Fruit fly (Drosophila melanogaster) whole organism, adult: ENCODE results near the gene Trm1.

Experiments used
- CG11617 ChIP-seq: fragments of 200-800 bp; sonication (Bioruptor generic); optimal IDR thresholded peaks from 2 replicates; lab custom pipeline; 2017; ENCODE audit warnings: mild to moderate bottlenecking, missing biosample characterization, missing genetic modification reagents, missing genetic modification characterization
- CG12768 ChIP-seq: fragments of 200-800 bp; sonication (Bioruptor generic); optimal IDR thresholded peaks from 2 replicates; lab custom pipeline; 2017; ENCODE audit warnings: missing biosample characterization, missing genetic modification characterization, mild to moderate bottlenecking, moderate library complexity, missing genetic modification reagents
- CG14711 ChIP-seq: fragments of 200-800 bp; sonication (Bioruptor generic); optimal IDR thresholded peaks from 2 replicates; lab custom pipeline; 2018; ENCODE audit warnings: missing biosample characterization, mild to moderate bottlenecking, missing genetic modification characterization, moderate library complexity
- CG1620 ChIP-seq: fragments of 200-800 bp; sonication (Bioruptor generic); optimal IDR thresholded peaks from 2 replicates; lab custom pipeline; 2016; ENCODE audit warnings: missing biosample characterization, missing genetic modification characterization
- CG33017 ChIP-seq: fragments of 200-800 bp; sonication (Bioruptor generic); optimal IDR thresholded peaks from 2 replicates; lab custom pipeline; 2018; ENCODE audit warnings: missing biosample characterization, mild to moderate bottlenecking, missing genetic modification characterization, moderate library complexity
- CG5204 ChIP-seq: fragments of 200-800 bp; sonication (Bioruptor generic); optimal IDR thresholded peaks from 2 replicates; lab custom pipeline; 2016; ENCODE audit warnings: missing biosample characterization, missing genetic modification characterization
- CG7045 ChIP-seq: fragments of 200-800 bp; sonication (Bioruptor generic); optimal IDR thresholded peaks from 2 replicates; lab custom pipeline; 2017; ENCODE audit warnings: missing biosample characterization, mild to moderate bottlenecking, missing genetic modification characterization
- CG7101 ChIP-seq: fragments of 200-800 bp; sonication (Bioruptor generic); optimal IDR thresholded peaks from 2 replicates; lab custom pipeline; 2018; ENCODE audit warnings: missing biosample characterization, mild to moderate bottlenecking, missing genetic modification characterization, moderate library complexity
- Clk ChIP-seq: fragments of 200-800 bp; sonication (Bioruptor generic); optimal IDR thresholded peaks from 2 replicates; lab custom pipeline; 2017; ENCODE audit warnings: missing biosample characterization, missing genetic modification characterization
- Crg-1 ChIP-seq: fragments of 200-800 bp; sonication (Bioruptor generic); optimal IDR thresholded peaks from 2 replicates; lab custom pipeline; 2016; ENCODE audit warnings: missing biosample characterization, missing genetic modification characterization
- Hr96 ChIP-seq: fragments of 200-800 bp; sonication (Bioruptor generic); optimal IDR thresholded peaks from 2 replicates; lab custom pipeline; 2016; ENCODE audit warnings: missing biosample characterization, missing genetic modification characterization
- Mnt ChIP-seq: fragments of 200-800 bp; sonication (Bioruptor generic); optimal IDR thresholded peaks from 2 replicates; lab custom pipeline; 2016; ENCODE audit warnings: missing biosample characterization, mild to moderate bottlenecking, missing genetic modification characterization
- bab1 ChIP-seq: fragments of 200-800 bp; sonication (Bioruptor generic); optimal IDR thresholded peaks from 3 replicates; lab custom pipeline; 2019; ENCODE audit warnings: missing biosample characterization, mild to moderate bottlenecking, missing genetic modification characterization, moderate library complexity
- cic ChIP-seq: fragments of 200-800 bp; sonication (Bioruptor generic); optimal IDR thresholded peaks from 2 replicates; lab custom pipeline; 2017; ENCODE audit warnings: missing biosample characterization, mild to moderate bottlenecking, missing genetic modification characterization, moderate library complexity
- cnc ChIP-seq, 2 experiments: fragments of >200 bp; optimal IDR thresholded peaks; 2 replicates each; lab custom pipeline; 2017
- kay ChIP-seq: fragments of 200-800 bp; sonication (Bioruptor generic); peaks from one replicate; lab custom pipeline; 2016; ENCODE audit warnings: missing biosample characterization, missing genetic modification characterization, borderline replicate concordance
- ovo ChIP-seq: fragments of 200-800 bp; sonication (Bioruptor generic); optimal IDR thresholded peaks from 2 replicates; lab custom pipeline; 2016; ENCODE audit warnings: missing biosample characterization, missing genetic modification characterization
- pad ChIP-seq: fragments of 200-800 bp; sonication (Bioruptor generic); optimal IDR thresholded peaks from 3 replicates; lab custom pipeline; 2017; ENCODE audit warnings: missing biosample characterization, missing genetic modification characterization, mild to moderate bottlenecking, moderate library complexity, missing genetic modification reagents
- tj ChIP-seq: fragments of 200-800 bp; sonication (Bioruptor generic); optimal IDR thresholded peaks from 3 replicates; lab custom pipeline; 2017; ENCODE audit warnings: missing biosample characterization, mild to moderate bottlenecking, missing genetic modification characterization, moderate library complexity
- toe ChIP-seq: fragments of 200-800 bp; sonication (Bioruptor generic); optimal IDR thresholded peaks from 2 replicates; lab custom pipeline; 2016; ENCODE audit warnings: missing biosample characterization, missing genetic modification characterization

Gene Trm1

DNA sequence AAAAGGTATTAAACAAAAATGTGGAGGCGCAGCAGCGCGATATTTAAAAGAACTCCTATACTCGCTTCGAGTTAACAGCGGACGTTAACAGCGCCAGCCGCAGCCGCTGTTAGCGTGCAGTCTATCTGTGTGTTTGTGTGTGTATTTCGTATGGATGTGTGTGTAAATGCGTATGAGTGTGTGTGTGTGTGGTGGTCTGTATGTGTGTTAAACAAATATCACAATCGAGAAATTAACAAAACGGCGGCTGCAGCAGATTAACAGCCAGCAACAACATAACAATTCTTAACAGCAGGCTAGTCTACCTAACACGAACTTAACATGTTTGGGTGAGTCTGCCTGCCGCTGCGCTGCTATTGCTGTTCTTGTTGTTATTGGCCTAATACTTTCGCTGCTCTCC lies 29.4 kb downstream of the Trm1 start:
- TF ChIP-seq pad (no peak), cnc (optimal IDR thresholded peaks at IDR 0.05; lab: Kevin White, UChicago) (no peak), CG12768 (GFP tag; lab: Kevin White, UChicago) (peak; percentile 53), toe (GFP tag; lab: Kevin White, UChicago) (no peak), kay (GFP tag; lab: Kevin White, UChicago) (peak; percentile 13), CG11617 (GFP tag; lab: Kevin White, UChicago) (no peak), bab1 (GFP tag; lab: Kevin White, UChicago) (no peak), CG33017 (tag; lab: Kevin White, UChicago) (no peak), CG1620 (GFP tag; lab: Kevin White, UChicago) (no peak), CG5204 (no peak), cic (GFP tag; lab: Kevin White, UChicago) (peak; percentile 47), CG7101 (peak; percentile 2), Crg-1 (GFP tag; lab: Kevin White, UChicago) (no peak), ovo (no peak), tj (GFP tag; lab: Kevin White, UChicago) (no peak), Clk (GFP tag; lab: Kevin White, UChicago) (no peak), Hr96 (GFP tag; lab: Kevin White, UChicago) (no peak), CG7045 (GFP tag; lab: Kevin White, UChicago) (no peak), CG14711 (tag; lab: Kevin White, UChicago) (no peak), Mnt (GFP tag; lab: Kevin White, UChicago) (no peak)

DNA sequence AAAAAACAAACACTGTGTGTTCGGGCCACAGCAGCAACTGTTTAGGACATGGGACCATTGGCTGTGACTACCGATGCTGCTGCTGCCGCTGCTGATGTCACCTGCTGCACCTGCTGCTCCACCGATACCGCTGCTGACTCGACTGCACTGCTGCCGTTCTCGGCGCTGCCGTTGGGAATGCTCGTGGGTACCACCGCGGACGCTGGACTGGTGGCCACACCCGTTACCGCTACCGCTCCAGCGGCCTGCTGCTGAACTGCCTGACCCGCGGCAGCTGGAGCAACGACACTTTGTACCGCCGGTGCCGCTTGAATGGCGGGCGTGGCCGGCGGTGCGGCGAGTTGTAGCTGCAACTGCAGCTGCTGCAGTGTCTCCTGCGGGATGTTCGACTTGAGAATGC lies 29.9 kb downstream of the Trm1 start:
- no peak for TF ChIP-seq tj (GFP tag; lab: Kevin White, UChicago)
- TF ChIP-seq CG7101 = no peak
- TF ChIP-seq CG14711 (tag; lab: Kevin White, UChicago) = no peak
- TF ChIP-seq toe (GFP tag; lab: Kevin White, UChicago) = no peak
- no peak for TF ChIP-seq Crg-1 (GFP tag; lab: Kevin White, UChicago)
- TF ChIP-seq CG5204 = no peak
- TF ChIP-seq CG1620 (GFP tag; lab: Kevin White, UChicago) = no peak
- no peak for TF ChIP-seq ovo
- no peak for TF ChIP-seq bab1 (GFP tag; lab: Kevin White, UChicago)
- TF ChIP-seq pad = no peak
- no peak for TF ChIP-seq CG12768 (GFP tag; lab: Kevin White, UChicago)
- no peak for TF ChIP-seq kay (GFP tag; lab: Kevin White, UChicago)
- TF ChIP-seq Hr96 (GFP tag; lab: Kevin White, UChicago) = no peak
- TF ChIP-seq Mnt (GFP tag; lab: Kevin White, UChicago) = no peak

DNA sequence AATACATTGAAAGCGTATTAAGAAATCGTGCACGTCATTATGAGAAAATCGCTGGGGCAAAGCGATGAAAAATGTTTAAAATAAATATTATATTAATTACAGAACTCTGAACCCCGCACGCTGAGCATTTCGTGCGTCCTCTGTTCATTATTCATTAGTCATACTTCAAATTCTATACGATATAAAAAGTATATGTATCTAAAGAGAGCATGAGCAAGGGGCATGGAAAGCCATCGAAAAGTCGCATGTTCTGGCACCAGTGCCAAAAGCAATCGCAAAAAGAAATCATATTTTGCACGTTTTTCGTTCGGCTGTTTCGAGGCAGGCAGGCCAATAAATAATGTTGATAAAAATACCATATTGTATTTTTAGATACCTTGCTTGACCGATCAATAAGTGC lies 31.4 kb downstream of the Trm1 start:
- TF ChIP-seq CG1620 (GFP tag; lab: Kevin White, UChicago) (no peak), cic (GFP tag; lab: Kevin White, UChicago) (no peak), CG12768 (GFP tag; lab: Kevin White, UChicago) (no peak), CG7045 (GFP tag; lab: Kevin White, UChicago) (no peak), kay (GFP tag; lab: Kevin White, UChicago) (peak; percentile 76), Crg-1 (GFP tag; lab: Kevin White, UChicago) (no peak), pad (no peak)

DNA sequence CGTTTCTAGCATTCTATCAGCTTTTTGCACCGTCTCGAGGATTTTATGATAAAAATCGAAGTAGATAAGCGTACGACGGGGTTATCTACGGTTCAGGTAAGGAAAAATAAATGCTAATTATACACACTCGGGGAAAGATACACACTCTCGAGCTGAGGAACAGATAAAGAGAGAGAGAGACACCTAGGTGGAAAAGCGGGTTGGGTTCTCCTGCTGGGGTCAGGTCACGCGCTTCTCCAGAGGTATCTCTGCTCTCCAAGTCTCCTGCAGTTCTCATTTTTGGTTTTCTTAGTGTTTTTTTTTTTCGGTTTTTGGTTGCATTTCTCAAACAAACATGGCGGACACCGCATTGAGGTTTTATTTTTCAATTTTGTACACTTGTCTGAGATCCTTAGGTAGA lies 32.0 kb downstream of the Trm1 start:
- TF ChIP-seq Hr96 (GFP tag; lab: Kevin White, UChicago) = no peak
- no peak for TF ChIP-seq Crg-1 (GFP tag; lab: Kevin White, UChicago)
- TF ChIP-seq cnc (optimal IDR thresholded peaks at IDR 0.05; lab: Kevin White, UChicago) = no peak

DNA sequence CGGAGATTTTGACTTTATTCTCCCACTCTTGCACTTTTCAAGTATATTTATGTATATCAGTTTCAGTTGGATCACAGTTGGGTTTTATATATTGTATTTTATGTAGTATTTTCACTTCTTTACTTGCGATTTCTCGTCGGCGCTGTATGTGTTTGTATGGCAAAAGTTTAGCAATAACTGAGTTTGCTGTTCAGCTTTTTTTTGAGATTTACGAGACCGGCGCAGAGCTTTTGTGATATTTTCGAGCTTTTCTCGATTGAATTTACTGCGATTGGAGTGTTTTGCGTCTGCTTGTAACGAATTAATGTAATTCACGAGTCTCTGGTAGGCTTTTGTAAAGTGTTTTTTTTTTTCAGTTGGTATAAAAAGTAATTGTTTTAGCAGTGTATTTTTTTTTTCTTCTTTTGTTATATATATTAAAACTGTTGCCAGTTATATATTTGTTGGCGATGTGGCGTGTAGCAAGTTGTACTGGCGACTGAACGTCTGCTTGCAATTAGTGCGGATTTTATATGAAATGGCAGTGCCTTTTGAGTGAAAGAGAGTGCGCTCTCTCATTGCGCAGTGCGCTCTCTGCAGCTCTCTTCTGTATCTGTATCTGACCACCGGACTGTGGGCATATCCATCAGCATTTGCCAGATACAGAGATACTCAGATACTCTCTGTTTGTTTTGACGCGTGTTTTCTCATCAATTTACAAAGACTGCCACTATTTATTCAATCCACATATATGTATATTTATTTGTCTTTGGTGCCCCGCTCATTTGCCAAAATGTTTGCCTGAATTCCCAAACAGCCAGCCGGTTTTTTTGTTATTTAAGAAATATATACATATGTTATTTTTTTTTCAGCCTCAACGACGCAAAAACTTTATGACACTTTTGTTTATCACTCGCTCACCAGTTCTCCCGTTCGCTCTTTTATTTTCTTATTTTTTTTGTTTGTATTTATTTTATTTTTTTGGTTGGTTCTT lies 33.2 kb downstream of the Trm1 start:
- TF ChIP-seq bab1 (GFP tag; lab: Kevin White, UChicago) = peak; percentile 44
- no peak for TF ChIP-seq tj (GFP tag; lab: Kevin White, UChicago)
- TF ChIP-seq kay (GFP tag; lab: Kevin White, UChicago) = peak; percentile 97
- peak; percentile 61 for TF ChIP-seq CG14711 (tag; lab: Kevin White, UChicago)
- peak; percentile 70 for TF ChIP-seq Mnt (GFP tag; lab: Kevin White, UChicago)
- peak; percentile 50 for TF ChIP-seq Hr96 (GFP tag; lab: Kevin White, UChicago)
- TF ChIP-seq toe (GFP tag; lab: Kevin White, UChicago) = peak; percentile 34
- TF ChIP-seq CG33017 (tag; lab: Kevin White, UChicago) = peak; percentile 84
- no peak for TF ChIP-seq cnc (optimal IDR thresholded peaks at IDR 0.05; lab: Kevin White, UChicago)
- TF ChIP-seq CG11617 (GFP tag; lab: Kevin White, UChicago) = peak; percentile 67
- peak; percentile 66 for TF ChIP-seq pad
- TF ChIP-seq cic (GFP tag; lab: Kevin White, UChicago) = peak; percentile 82
- peak; percentile 53 for TF ChIP-seq CG1620 (GFP tag; lab: Kevin White, UChicago)
- peak; percentile 67 for TF ChIP-seq CG5204
- peak; percentile 77 for TF ChIP-seq CG7045 (GFP tag; lab: Kevin White, UChicago)
- peak; percentile 83 for TF ChIP-seq ovo
- peak; percentile 89 for TF ChIP-seq Crg-1 (GFP tag; lab: Kevin White, UChicago)
- TF ChIP-seq CG12768 (GFP tag; lab: Kevin White, UChicago) = peak; percentile 89
- peak; percentile 82 for TF ChIP-seq CG7101
- TF ChIP-seq Clk (GFP tag; lab: Kevin White, UChicago) = peak; percentile 4
